Worm (Caenorhabditis elegans) whole organism, L4 larva: ENCODE measurements around the gene F14F3.4.

Experiments used
- D1046.2 ChIP-seq: fragments of 200-800 bp; sonication (Bioruptor generic); IDR thresholded peaks from 2 replicates; pipeline ENCODE4 v1.3.6; 2022; ENCODE audit warnings: missing genetic modification characterization, missing compliant biosample characterization
- F10B5.3 ChIP-seq: sonication (generic microtip); optimal IDR thresholded peaks from 2 replicates; lab custom pipeline; 2016; ENCODE audit warnings: mild to moderate bottlenecking, missing genetic modification characterization, missing compliant biosample characterization
- Y75B8A.6 ChIP-seq: fragments of 200-800 bp; sonication (Bioruptor generic); IDR thresholded peaks from 2 replicates; pipeline ENCODE4 v1.3.6; 2022; ENCODE audit warnings: missing genetic modification reagents, missing genetic modification characterization, missing compliant biosample characterization
- ZK546.5 ChIP-seq, 2 experiments: sonication (generic microtip); optimal IDR thresholded peaks; 2 replicates each; lab custom pipeline; 2017; ENCODE audit warnings: missing biosample characterization in 2 of 2, missing genetic modification characterization in 2 of 2
- aha-1 ChIP-seq: fragments of 150-350 bp; peaks from one replicate; lab custom pipeline; 2014; ENCODE audit warnings: missing biosample characterization, missing genetic modification characterization
- attf-4 ChIP-seq: sonication (generic microtip); optimal IDR thresholded peaks from 3 replicates; lab custom pipeline; 2017; ENCODE audit warnings: missing biosample characterization, missing genetic modification characterization
- ceh-20 ChIP-seq: fragments of 200-800 bp; sonication (Bioruptor generic); IDR thresholded peaks from 2 replicates; pipeline ENCODE4 v1.3.6; 2022; ENCODE audit warnings: missing genetic modification reagents, missing genetic modification characterization, missing compliant biosample characterization
- ceh-28 ChIP-seq: fragments of 150-350 bp; optimal IDR thresholded peaks from 2 replicates; lab custom pipeline; 2014; ENCODE audit warnings: missing biosample characterization, missing genetic modification reagents, missing genetic modification characterization
- cey-2 ChIP-seq: sonication (generic microtip); optimal IDR thresholded peaks from 3 replicates; lab custom pipeline; 2017; ENCODE audit warnings: missing genetic modification characterization, mild to moderate bottlenecking, missing compliant biosample characterization, antibody characterized with exemption, borderline replicate concordance; ENCODE audit not compliant: insufficient read depth
- ctbp-1 ChIP-seq: fragments of 200-800 bp; sonication (Bioruptor generic); IDR thresholded peaks from 2 replicates; pipeline ENCODE4 v1.3.6; 2022; ENCODE audit warnings: missing genetic modification reagents, missing genetic modification characterization, missing compliant biosample characterization
- daf-12 ChIP-seq: fragments of 150-350 bp; optimal IDR thresholded peaks from 2 replicates; lab custom pipeline; 2014; ENCODE audit warnings: missing biosample characterization, missing genetic modification reagents, missing genetic modification characterization
- daf-16 ChIP-seq, 3 experiments: sonication (generic microtip); optimal IDR thresholded peaks; 2 replicates each; lab custom pipeline; 2016 to 2017; ENCODE audit warnings: missing genetic modification characterization in 3 of 3, missing genetic modification reagents in 3 of 3, mild to moderate bottlenecking in 2 of 3, missing compliant biosample characterization in 2 of 3, missing biosample characterization in 1 of 3, moderate library complexity in 1 of 3
- daf-8 ChIP-seq: fragments of 200-800 bp; sonication (Bioruptor generic); IDR thresholded peaks from 2 replicates; pipeline ENCODE4 v1.3.6; 2022; ENCODE audit warnings: missing genetic modification characterization, missing compliant biosample characterization
- dmd-6 ChIP-seq: fragments of 200-800 bp; sonication (Bioruptor generic); IDR thresholded peaks from 2 replicates; pipeline ENCODE4 v1.3.6; 2022; ENCODE audit warnings: missing genetic modification reagents, missing genetic modification characterization, missing compliant biosample characterization
- dmd-8 ChIP-seq: fragments of 200-800 bp; sonication (Bioruptor generic); IDR thresholded peaks from 2 replicates; pipeline ENCODE4 v1.3.6; 2022; ENCODE audit warnings: missing genetic modification characterization, missing compliant biosample characterization
- dpl-1 ChIP-seq: fragments of 150-350 bp; optimal IDR thresholded peaks from 2 replicates; lab custom pipeline; 2014; ENCODE audit warnings: missing biosample characterization, missing genetic modification reagents, missing genetic modification characterization
- egl-43 ChIP-seq: fragments of 200-800 bp; sonication (Bioruptor generic); IDR thresholded peaks from 2 replicates; pipeline ENCODE4 v1.3.6; 2022; ENCODE audit warnings: missing genetic modification reagents, missing genetic modification characterization, missing compliant biosample characterization
- fos-1 ChIP-seq: fragments of 150-350 bp; optimal IDR thresholded peaks from 2 replicates; lab custom pipeline; 2014; ENCODE audit warnings: missing biosample characterization, missing genetic modification characterization
- hif-1 ChIP-seq, 2 experiments: sonication (generic microtip); optimal IDR thresholded peaks; 2 replicates each; lab custom pipeline; 2016 to 2017; ENCODE audit warnings: missing compliant biosample characterization in 2 of 2, missing genetic modification characterization in 2 of 2, missing genetic modification reagents in 2 of 2, missing genotype in 2 of 2, mild to moderate bottlenecking in 1 of 2
- hlh-30 ChIP-seq: sonication (generic microtip); optimal IDR thresholded peaks from 2 replicates; lab custom pipeline; 2017; ENCODE audit warnings: antibody characterized with exemption, mild to moderate bottlenecking, missing genetic modification characterization, missing compliant biosample characterization; ENCODE audit not compliant: insufficient read depth
- lin-1 ChIP-seq: fragments of 200-800 bp; sonication (Bioruptor generic); IDR thresholded peaks from 2 replicates; pipeline ENCODE4 v1.3.6; 2022; ENCODE audit warnings: missing genetic modification reagents, missing genetic modification characterization, missing compliant biosample characterization
- lin-13 ChIP-seq: fragments of 150-350 bp; optimal IDR thresholded peaks from 2 replicates; lab custom pipeline; 2014; ENCODE audit warnings: missing biosample characterization, missing genetic modification reagents, missing genetic modification characterization
- lin-15B ChIP-seq: fragments of 150-350 bp; sonication (generic microtip); optimal IDR thresholded peaks from 3 replicates; lab custom pipeline; 2014; ENCODE audit warnings: missing biosample characterization, missing genetic modification characterization
- lin-38 ChIP-seq: fragments of 200-800 bp; sonication (Bioruptor generic); IDR thresholded peaks from 2 replicates; pipeline ENCODE4 v1.3.6; 2022; ENCODE audit warnings: missing genetic modification reagents, missing genetic modification characterization, missing compliant biosample characterization
- lsy-2 ChIP-seq, 2 experiments: fragments of 150-350 bp in 1 of 2; sonication (generic microtip) in 1 of 2; optimal IDR thresholded peaks; 2 replicates each; lab custom pipeline; 2014 to 2017; ENCODE audit warnings: missing biosample characterization in 2 of 2, missing genetic modification characterization in 2 of 2
- madf-9 ChIP-seq: fragments of 200-800 bp; sonication (Bioruptor generic); conservative IDR thresholded peaks from 2 replicates; pipeline ENCODE4 v1.3.6; 2022; ENCODE audit warnings: missing genetic modification reagents, missing genetic modification characterization, missing compliant biosample characterization
- mdl-1 ChIP-seq, 2 experiments: fragments of 150-350 bp in 1 of 2; sonication (generic microtip) in 1 of 2; optimal IDR thresholded peaks; 2 replicates each; lab custom pipeline; 2014 to 2017; ENCODE audit warnings: missing biosample characterization in 2 of 2, missing genetic modification characterization in 2 of 2
- mdt-29 ChIP-seq: fragments of 200-800 bp; sonication (Bioruptor generic); IDR thresholded peaks from 2 replicates; pipeline ENCODE4 v1.3.6; 2022; ENCODE audit warnings: missing genetic modification reagents, missing genetic modification characterization, missing compliant biosample characterization
- mep-1 ChIP-seq: fragments of 150-350 bp; sonication (generic microtip); optimal IDR thresholded peaks from 3 replicates; lab custom pipeline; 2014; ENCODE audit warnings: missing biosample characterization, missing genetic modification characterization
- nhr-11 ChIP-seq: fragments of 150-350 bp; optimal IDR thresholded peaks from 2 replicates; lab custom pipeline; 2014; ENCODE audit warnings: missing biosample characterization, missing genetic modification characterization
- nhr-28 ChIP-seq: fragments of 150-350 bp; optimal IDR thresholded peaks from 2 replicates; lab custom pipeline; 2014; ENCODE audit warnings: missing biosample characterization, missing genetic modification characterization
- nhr-42 ChIP-seq: fragments of 200-800 bp; sonication (Bioruptor generic); IDR thresholded peaks from 2 replicates; pipeline ENCODE4 v1.3.6; 2022; ENCODE audit warnings: missing genetic modification characterization, missing compliant biosample characterization
- pqm-1 ChIP-seq: sonication (generic microtip); optimal IDR thresholded peaks from 2 replicates; lab custom pipeline; 2017; ENCODE audit warnings: missing biosample characterization, missing genetic modification characterization
- rbr-2 ChIP-seq: sonication (generic microtip); optimal IDR thresholded peaks from 2 replicates; lab custom pipeline; 2016; ENCODE audit warnings: missing genotype, missing genetic modification characterization, missing compliant biosample characterization
- sdz-12 ChIP-seq: fragments of 200-800 bp; sonication (Bioruptor generic); optimal IDR thresholded peaks from 2 replicates; lab custom pipeline; 2018; ENCODE audit warnings: mild to moderate bottlenecking, missing genetic modification characterization, missing compliant biosample characterization
- set-16 ChIP-seq: fragments of 200-800 bp; sonication (Bioruptor generic); IDR thresholded peaks from 2 replicates; pipeline ENCODE4 v1.3.6; 2022; ENCODE audit warnings: missing genetic modification reagents, missing genetic modification characterization, missing compliant biosample characterization
- spr-1 ChIP-seq: sonication (generic microtip); optimal IDR thresholded peaks from 2 replicates; lab custom pipeline; 2016; ENCODE audit warnings: mild to moderate bottlenecking, missing genetic modification characterization, missing compliant biosample characterization
- unc-62 ChIP-seq, 3 experiments: fragments of 150-350 bp in 1 of 3; sonication (generic microtip); optimal IDR thresholded peaks in 2 of 3; peaks in 1 of 3; 1 replicate in 1 of 3; 2 replicates in 2 of 3; lab custom pipeline; 2014 to 2017; ENCODE audit warnings: missing biosample characterization in 3 of 3, missing genetic modification characterization in 3 of 3, missing genetic modification reagents in 3 of 3, missing genotype in 1 of 3
- ztf-11 ChIP-seq: fragments of 150-350 bp; optimal IDR thresholded peaks from 2 replicates; lab custom pipeline; 2014; ENCODE audit warnings: missing biosample characterization, missing genetic modification characterization
- ztf-7 ChIP-seq: fragments of 150-350 bp; optimal IDR thresholded peaks from 2 replicates; lab custom pipeline; 2014; ENCODE audit warnings: missing biosample characterization, missing genetic modification characterization

F14F3.4 gene

DNA sequence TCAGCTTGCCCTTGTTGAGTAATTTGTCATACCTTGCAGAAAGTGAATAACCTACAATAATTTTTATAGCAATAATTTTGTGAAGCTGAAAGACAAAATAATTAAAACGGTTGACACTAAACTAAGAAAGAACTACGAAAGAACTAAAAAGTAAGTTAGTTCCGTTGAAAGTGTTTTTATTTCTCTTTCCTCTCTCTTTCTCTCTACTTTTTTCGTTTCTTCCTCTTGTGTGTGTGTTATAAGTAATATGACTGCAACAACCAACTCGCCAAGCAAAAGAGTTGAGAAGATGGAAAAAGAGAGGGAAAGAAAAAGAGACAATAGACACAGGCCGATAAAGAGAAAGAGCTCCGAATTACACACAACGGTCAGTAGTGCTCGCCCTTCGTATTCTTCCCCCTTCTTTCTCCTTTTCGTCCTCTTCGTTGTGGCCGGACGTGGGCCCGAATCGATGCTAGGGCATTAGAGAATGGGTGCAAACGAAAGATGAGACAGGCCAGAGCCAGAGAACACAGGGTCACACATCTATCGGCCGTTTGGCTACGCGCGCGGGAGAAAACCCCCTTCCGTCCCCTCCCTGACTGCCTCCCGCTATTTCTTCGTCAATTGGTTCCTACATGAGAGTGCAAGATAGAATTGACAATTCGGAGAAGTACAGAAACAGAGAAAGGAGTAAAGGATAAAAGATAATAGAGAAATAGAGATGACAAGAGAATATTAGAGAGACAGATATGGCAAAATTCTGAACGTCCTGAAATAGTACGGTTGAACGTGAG lies 34.2 kb upstream of the F14F3.4 start, which contains the start of gene syd-2 (continued):
- TF ChIP-seq daf-16 (GFP tag; optimal IDR thresholded peaks at IDR 0.05; lab: Kevin White, UChicago): peak in 1 of 2 experiments; percentile 46
- TF ChIP-seq daf-16 (tag; optimal IDR thresholded peaks at IDR 0.05; lab: Kevin White, UChicago): peak; percentile 56
- peak; percentile 56; the same call in 1 of the 2 replicates for TF ChIP-seq ceh-20 (GFP tag; lab: Robert Waterston, UW)
- no peak for TF ChIP-seq lin-13
- peak; percentile 87 for TF ChIP-seq egl-43 (GFP tag; lab: Robert Waterston, UW)
- TF ChIP-seq cey-2: no peak
- TF ChIP-seq mdl-1 (tag; optimal IDR thresholded peaks at IDR 0.05; lab: Kevin White, UChicago): peak; percentile 57 to 84
- TF ChIP-seq lin-38 (GFP tag; lab: Robert Waterston, UW): no peak
- peak; percentile 21 for TF ChIP-seq dpl-1 (GFP tag; lab: Kevin White, UChicago)
- peak; percentile 89 for TF ChIP-seq mep-1 (tag; lab: Kevin White, UChicago)
- TF ChIP-seq spr-1: peak; percentile 36
- TF ChIP-seq lin-1 (GFP tag; lab: Robert Waterston, UW): no peak
- TF ChIP-seq madf-9: no peak
- TF ChIP-seq F10B5.3: no peak
- TF ChIP-seq rbr-2 (tag; lab: Kevin White, UChicago): peak; percentile 80
- 0 out of 2 replicates have a peak, but pooled peaks have one; percentile 16 for TF ChIP-seq D1046.2 (GFP tag; lab: Robert Waterston, UW)
- TF ChIP-seq ztf-7 (tag; lab: Kevin White, UChicago): peak; percentile 1
- TF ChIP-seq nhr-28 (tag; lab: Kevin White, UChicago): peak; percentile 72
- TF ChIP-seq nhr-11 (tag; lab: Kevin White, UChicago): peak; percentile 57
- TF ChIP-seq daf-12 (tag; lab: Kevin White, UChicago): no peak
- TF ChIP-seq attf-4 (tag; lab: Kevin White, UChicago): no peak
- no peak for TF ChIP-seq ZK546.5 (tag; optimal IDR thresholded peaks at IDR 0.05; lab: Kevin White, UChicago)
- TF ChIP-seq sdz-12 (GFP tag; lab: Kevin White, UChicago): no peak
- TF ChIP-seq mdt-29 (GFP tag; lab: Robert Waterston, UW): no peak
- TF ChIP-seq pqm-1 (tag; lab: Kevin White, UChicago): peak; percentile 60
- peak; percentile 65 to 71 for TF ChIP-seq lsy-2 (tag; optimal IDR thresholded peaks at IDR 0.05; lab: Kevin White, UChicago)
- peak; percentile 70 for TF ChIP-seq hlh-30 (tag; lab: Kevin White, UChicago)
- peak in 1 of 2 experiments; percentile 42 for TF ChIP-seq hif-1 (tag; optimal IDR thresholded peaks at IDR 0.05; lab: Kevin White, UChicago)
- peak; percentile 91 for TF ChIP-seq aha-1 (tag; lab: Kevin White, UChicago)
- no peak for TF ChIP-seq Y75B8A.6 (GFP tag; lab: Robert Waterston, UW)
- 0 out of 2 replicates have a peak, but pooled peaks have one; percentile 46 for TF ChIP-seq nhr-42 (GFP tag; lab: Robert Waterston, UW)
- peak; percentile 56 for TF ChIP-seq dmd-6 (GFP tag; lab: Robert Waterston, UW)
- TF ChIP-seq ceh-28 (tag; lab: Kevin White, UChicago): peak; percentile 63
- TF ChIP-seq daf-8: no peak
- peak; percentile 81; the same call in 1 of the 2 replicates for TF ChIP-seq ctbp-1 (GFP tag; lab: Robert Waterston, UW)
- TF ChIP-seq set-16 (GFP tag; lab: Robert Waterston, UW): peak; percentile 78

- TF ChIP-seq lin-15B (no peak), unc-62 (GFP tag; optimal IDR thresholded peaks at IDR 0.05 in 1 of 2; lab: Kevin White, UChicago) (peak in 1 of 2 experiments; percentile 95), unc-62 (tag; optimal IDR thresholded peaks at IDR 0.05; lab: Kevin White, UChicago) (no peak), ceh-28 (tag; lab: Kevin White, UChicago) (no peak), ctbp-1 (GFP tag; lab: Robert Waterston, UW) (0 out of 2 replicates have a peak, but pooled peaks have one; percentile 18), pqm-1 (tag; lab: Kevin White, UChicago) (no peak), ztf-11 (tag; lab: Kevin White, UChicago) (no peak), fos-1 (no peak), dmd-8 (GFP tag; lab: Robert Waterston, UW) (no peak), ceh-20 (GFP tag; lab: Robert Waterston, UW) (no peak)
Observed at ce11 chrX:10553048-10553447, 31.8 kb upstream of the F14F3.4 start.
